Fruit fly (Drosophila melanogaster) whole organism, embryonic: ENCODE data around the gene dbe.
A peak's percentile ranks its signal among the peaks of the same experiment; 100 is the strongest.

ENCODE experiments used
- Abd-B ChIP-seq: fragments of 200-800 bp; sonication (Bioruptor generic); optimal IDR thresholded peaks from 2 replicates; lab custom pipeline; 2018; ENCODE audit warnings: missing biosample characterization, mild to moderate bottlenecking, missing genetic modification characterization, moderate library complexity
- Awh ChIP-seq: fragments of 200-800 bp; sonication (Bioruptor generic); IDR thresholded peaks from 2 replicates; pipeline ENCODE4, ENCODE4 v1.3.6; 2022; ENCODE audit warnings: missing biosample characterization, missing genetic modification characterization
- Bgb ChIP-seq: fragments of 200-800 bp; sonication (Bioruptor generic); IDR thresholded peaks from 2 replicates; pipeline ENCODE4 v1.3.6; 2022; ENCODE audit warnings: missing biosample characterization, missing genetic modification characterization; ENCODE audit not compliant: partially characterized antibody
- BtbVII ChIP-seq: fragments of 200-800 bp; sonication (Bioruptor generic); optimal IDR thresholded peaks from 3 replicates; lab custom pipeline; 2017; ENCODE audit warnings: missing biosample characterization, mild to moderate bottlenecking, missing genetic modification characterization
- CG10959 ChIP-seq: fragments of 200-800 bp; sonication (Bioruptor generic); IDR thresholded peaks from 2 replicates; pipeline ENCODE4 v1.3.6; 2022; ENCODE audit warnings: missing biosample characterization, missing genetic modification characterization
- CG12155 ChIP-seq: fragments of 200-800 bp; sonication (Bioruptor generic); optimal IDR thresholded peaks from 3 replicates; lab custom pipeline; 2016; ENCODE audit warnings: missing biosample characterization, missing genetic modification characterization
- CG12769 ChIP-seq: fragments of 200-800 bp; sonication (Bioruptor generic); optimal IDR thresholded peaks from 2 replicates; lab custom pipeline; 2019; ENCODE audit warnings: missing biosample characterization, mild to moderate bottlenecking, missing genetic modification characterization, moderate library complexity
- CG13894 ChIP-seq: fragments of 200-800 bp; sonication (Bioruptor generic); optimal IDR thresholded peaks from 3 replicates; lab custom pipeline; 2018; ENCODE audit warnings: missing biosample characterization, mild to moderate bottlenecking, missing genetic modification characterization, moderate library complexity
- CG14050 ChIP-seq: fragments of 200-800 bp; sonication (Bioruptor generic); IDR thresholded peaks from 3 replicates; pipeline ENCODE4 v1.3.6; 2022; ENCODE audit warnings: missing biosample characterization, missing genetic modification characterization
- CG17385 ChIP-seq: fragments of 200-800 bp; sonication (Bioruptor generic); optimal IDR thresholded peaks from 3 replicates; lab custom pipeline; 2018; ENCODE audit warnings: missing biosample characterization, mild to moderate bottlenecking, missing genetic modification characterization
- CG18599 ChIP-seq: fragments of 200-800 bp; sonication (Bioruptor generic); optimal IDR thresholded peaks from 3 replicates; lab custom pipeline; 2017; ENCODE audit warnings: missing biosample characterization, missing genetic modification characterization, mild to moderate bottlenecking, moderate library complexity, missing genetic modification reagents
- CG18764 ChIP-seq: fragments of 200-800 bp; sonication (Bioruptor generic); optimal IDR thresholded peaks from 3 replicates; lab custom pipeline; 2016; ENCODE audit warnings: missing biosample characterization, missing genetic modification characterization
- CG2712 ChIP-seq: fragments of 200-800 bp; optimal IDR thresholded peaks from 3 replicates; lab custom pipeline; 2019; ENCODE audit warnings: missing biosample characterization, mild to moderate bottlenecking, missing genetic modification characterization, moderate library complexity
- CG32532 ChIP-seq: fragments of 200-800 bp; sonication (Bioruptor generic); IDR thresholded peaks from 2 replicates; pipeline ENCODE4 v1.3.6; 2022; ENCODE audit warnings: missing biosample characterization, missing genetic modification characterization
- CG4360 ChIP-seq: fragments of 200-800 bp; sonication (Bioruptor generic); IDR thresholded peaks from 2 replicates; pipeline ENCODE4 v1.3.6; 2022; ENCODE audit warnings: missing biosample characterization, missing genetic modification characterization
- CG4730 ChIP-seq: fragments of 200-800 bp; sonication (Bioruptor generic); IDR thresholded peaks from 2 replicates; pipeline ENCODE4 v1.3.6; 2022; ENCODE audit warnings: missing biosample characterization, missing genetic modification characterization
- CG6791 ChIP-seq: fragments of 200-800 bp; sonication (Bioruptor generic); IDR thresholded peaks from 3 replicates; pipeline ENCODE4 v1.3.6; 2022; ENCODE audit warnings: missing biosample characterization, missing genetic modification characterization; ENCODE audit not compliant: partially characterized antibody
- CG8944 ChIP-seq: fragments of 200-800 bp; sonication (Bioruptor generic); optimal IDR thresholded peaks from 3 replicates; lab custom pipeline; 2016; ENCODE audit warnings: missing biosample characterization, missing genetic modification characterization
- CG9437 ChIP-seq: fragments of 200-800 bp; sonication (Bioruptor generic); optimal IDR thresholded peaks from 2 replicates; lab custom pipeline; 2018; ENCODE audit warnings: missing biosample characterization, mild to moderate bottlenecking, missing genetic modification characterization
- CkIIα-i1 ChIP-seq: fragments of 200-800 bp; sonication (Bioruptor generic); IDR thresholded peaks from 2 replicates; pipeline ENCODE4 v1.3.6; 2022; ENCODE audit warnings: missing biosample characterization, missing genetic modification characterization
- D ChIP-seq, 2 experiments: fragments of 200-800 bp in 1 of 2; fragments of >200 bp in 1 of 2; sonication (Bioruptor generic) in 1 of 2; optimal IDR thresholded peaks; 2 replicates in 1 of 2; 3 replicates in 1 of 2; lab custom pipeline; 2017; ENCODE audit warnings: mild to moderate bottlenecking in 1 of 2, missing biosample characterization in 1 of 2, missing genetic modification characterization in 1 of 2, missing genetic modification reagents in 1 of 2
- Dbx ChIP-seq: fragments of 200-800 bp; sonication (Bioruptor generic); IDR thresholded peaks from 3 replicates; pipeline ENCODE4 v1.3.6; 2022; ENCODE audit warnings: missing biosample characterization, missing genetic modification characterization
- Drgx ChIP-seq: fragments of 200-800 bp; sonication (Bioruptor generic); IDR thresholded peaks from 2 replicates; pipeline ENCODE4 v1.3.6; 2022; ENCODE audit warnings: missing biosample characterization, missing genetic modification characterization
- Hey ChIP-seq: fragments of 200-800 bp; sonication (Bioruptor generic); optimal IDR thresholded peaks from 3 replicates; lab custom pipeline; 2018; ENCODE audit warnings: missing biosample characterization, mild to moderate bottlenecking, missing genetic modification characterization
- Hr3 ChIP-seq: fragments of 200-800 bp; sonication (Bioruptor generic); optimal IDR thresholded peaks from 3 replicates; lab custom pipeline; 2016; ENCODE audit warnings: missing biosample characterization, missing genetic modification characterization
- Hr39 ChIP-seq: fragments of >200 bp; optimal IDR thresholded peaks from 2 replicates; lab custom pipeline; 2017
- Lpt ChIP-seq: fragments of >200 bp; optimal IDR thresholded peaks from 2 replicates; lab custom pipeline; 2018; ENCODE audit warnings: missing biosample characterization, missing genetic modification characterization
- Nf-YC ChIP-seq: fragments of 200-800 bp; optimal IDR thresholded peaks from 3 replicates; lab custom pipeline; 2019; ENCODE audit warnings: missing biosample characterization, mild to moderate bottlenecking, missing genetic modification characterization, moderate library complexity
- NfI ChIP-seq: fragments of 200-800 bp; sonication (Bioruptor generic); optimal IDR thresholded peaks from 3 replicates; lab custom pipeline; 2018; ENCODE audit warnings: missing biosample characterization, mild to moderate bottlenecking, missing genetic modification characterization, moderate library complexity
- Pdp1 ChIP-seq, 2 experiments: fragments of 200-800 bp; sonication (Bioruptor generic); optimal IDR thresholded peaks; 3 replicates each; lab custom pipeline; 2016; ENCODE audit warnings: missing biosample characterization in 2 of 2, missing genetic modification characterization in 2 of 2, mild to moderate bottlenecking in 1 of 2, moderate library complexity in 1 of 2
- Ptx1 ChIP-seq: fragments of 200-800 bp; sonication (Bioruptor generic); IDR thresholded peaks from 2 replicates; pipeline ENCODE4 v1.3.6; 2022; ENCODE audit warnings: missing biosample characterization, missing genetic modification characterization
- Side ChIP-seq: fragments of 200-800 bp; sonication (Bioruptor generic); optimal IDR thresholded peaks from 2 replicates; lab custom pipeline; 2016; ENCODE audit warnings: missing biosample characterization, missing genetic modification characterization
- Stat92E ChIP-seq, 3 experiments: fragments of >200 bp in 2 of 3; fragments of 200-800 bp in 1 of 3; sonication (Bioruptor generic) in 1 of 3; optimal IDR thresholded peaks; 2 replicates each; lab custom pipeline; 2017 to 2019; ENCODE audit warnings: missing biosample characterization in 3 of 3, missing genetic modification characterization in 3 of 3, mild to moderate bottlenecking in 1 of 3, moderate library complexity in 1 of 3
- ab ChIP-seq: fragments of 200-800 bp; sonication (Bioruptor generic); optimal IDR thresholded peaks from 2 replicates; lab custom pipeline; 2016; ENCODE audit warnings: missing biosample characterization, missing genetic modification characterization
- ap ChIP-seq: fragments of 200-800 bp; sonication (Bioruptor generic); IDR thresholded peaks from 2 replicates; pipeline ENCODE4 v1.3.6; 2022; ENCODE audit warnings: missing biosample characterization, missing genetic modification characterization
- cas ChIP-seq: fragments of 200-800 bp; sonication (Bioruptor generic); IDR thresholded peaks from 2 replicates; pipeline ENCODE4 v1.3.6; 2022; ENCODE audit warnings: missing biosample characterization, missing genetic modification characterization
- cg ChIP-seq: fragments of 200-800 bp; sonication (Bioruptor generic); optimal IDR thresholded peaks from 3 replicates; lab custom pipeline; 2019; ENCODE audit warnings: missing biosample characterization, mild to moderate bottlenecking, missing genetic modification characterization, moderate library complexity
- crp ChIP-seq, 2 experiments: fragments of 200-800 bp; sonication (Bioruptor generic); optimal IDR thresholded peaks; 2 replicates in 1 of 2; 3 replicates in 1 of 2; lab custom pipeline; 2017; ENCODE audit warnings: missing biosample characterization in 2 of 2, missing genetic modification characterization in 2 of 2, mild to moderate bottlenecking in 1 of 2, moderate library complexity in 1 of 2
- disco-r ChIP-seq: fragments of 200-800 bp; sonication (Bioruptor generic); optimal IDR thresholded peaks from 2 replicates; lab custom pipeline; 2016; ENCODE audit warnings: missing biosample characterization, missing genetic modification characterization
- ems ChIP-seq: fragments of 200-800 bp; sonication (Bioruptor generic); optimal IDR thresholded peaks from 3 replicates; lab custom pipeline; 2016; ENCODE audit warnings: missing biosample characterization, missing genetic modification characterization
- fru ChIP-seq: fragments of >200 bp; optimal IDR thresholded peaks from 2 replicates; lab custom pipeline; 2017
- grn ChIP-seq: fragments of 200-800 bp; sonication (Bioruptor generic); optimal IDR thresholded peaks from 3 replicates; lab custom pipeline; 2017; ENCODE audit warnings: missing biosample characterization, missing genetic modification characterization
- nerfin-1 ChIP-seq: fragments of 200-800 bp; sonication (Bioruptor generic); optimal IDR thresholded peaks from 3 replicates; lab custom pipeline; 2019; ENCODE audit warnings: missing biosample characterization, mild to moderate bottlenecking, missing genetic modification characterization, moderate library complexity
- otp ChIP-seq: fragments of 200-800 bp; sonication (Bioruptor generic); IDR thresholded peaks from 3 replicates; pipeline ENCODE4, ENCODE4 v1.3.6; 2022; ENCODE audit warnings: missing biosample characterization, missing genetic modification characterization
- sens ChIP-seq: fragments of 200-800 bp; sonication (Bioruptor generic); peaks from one replicate; lab custom pipeline; 2016; ENCODE audit warnings: missing biosample characterization, missing genetic modification characterization
- sens-2 ChIP-seq: fragments of 200-800 bp; sonication (Bioruptor generic); IDR thresholded peaks from 2 replicates; pipeline ENCODE4 v1.3.6; 2022; ENCODE audit warnings: missing biosample characterization, missing genetic modification characterization
- tna ChIP-seq: fragments of 200-800 bp; sonication (Bioruptor generic); IDR thresholded peaks from 2 replicates; pipeline ENCODE4 v1.3.6; 2022; ENCODE audit warnings: missing biosample characterization, missing genetic modification characterization; ENCODE audit not compliant: partially characterized antibody
- vfl ChIP-seq: fragments of 200-800 bp; sonication (Bioruptor generic); optimal IDR thresholded peaks from 2 replicates; lab custom pipeline; 2016; ENCODE audit warnings: missing biosample characterization, missing genetic modification characterization
- zen2 ChIP-seq: fragments of 200-800 bp; sonication (Bioruptor generic); IDR thresholded peaks from 3 replicates; pipeline ENCODE4 v1.3.6; 2022; ENCODE audit warnings: missing biosample characterization, missing genetic modification characterization; ENCODE audit not compliant: partially characterized antibody
- zf30C ChIP-seq: fragments of 200-800 bp; sonication (Bioruptor generic); optimal IDR thresholded peaks from 3 replicates; lab custom pipeline; 2018; ENCODE audit warnings: missing biosample characterization, mild to moderate bottlenecking, missing genetic modification characterization
- zfh2 ChIP-seq: fragments of 200-800 bp; sonication (Bioruptor generic); optimal IDR thresholded peaks from 2 replicates; lab custom pipeline; 2016; ENCODE audit warnings: missing biosample characterization, missing genetic modification characterization

dbe gene

DNA sequence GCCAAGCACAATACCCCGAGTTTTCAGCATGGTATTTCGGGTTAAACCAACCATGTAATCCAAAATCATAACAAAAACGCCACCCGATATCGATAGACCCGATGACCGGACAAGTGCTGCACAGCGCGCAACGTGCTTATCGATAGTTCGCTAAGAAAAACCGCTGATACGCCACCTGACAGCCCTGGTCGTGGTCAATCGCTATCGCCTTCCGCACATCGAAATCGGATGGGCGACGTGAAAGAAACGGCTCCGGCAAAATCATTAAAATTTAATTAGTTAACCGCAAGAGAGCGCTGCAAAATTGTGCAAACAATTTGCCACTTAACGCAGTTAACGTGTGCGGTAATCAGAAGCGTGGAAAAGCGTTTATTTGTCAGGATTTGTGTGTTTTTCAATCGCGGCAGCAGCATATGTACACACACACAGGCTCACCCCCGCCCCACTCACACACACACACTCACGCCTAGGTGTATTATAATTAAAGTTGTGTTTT is 43.8 kb downstream of the dbe start, which contains the start of the genes CG3862 and dock (continued):
- TF ChIP-seq crp (GFP tag; optimal IDR thresholded peaks at IDR 0.05; lab: Kevin White, UChicago) (peak in 1 of 2 experiments; percentile 60), zfh2 (GFP tag; lab: Kevin White, UChicago) (peak; percentile 77), Awh (GFP tag; lab: Robert Waterston, UW) (no peak), NfI (GFP tag; lab: Kevin White, UChicago) (peak; percentile 50), vfl (peak; percentile 52), Pdp1 (GFP tag; optimal IDR thresholded peaks at IDR 0.05; lab: Kevin White, UChicago) (peak; percentile 52 to 86), CG17385 (peak; percentile 21), tna (peak; percentile 99), sens (GFP tag; lab: Kevin White, UChicago) (peak; percentile 91), ab (GFP tag; lab: Kevin White, UChicago) (no peak), cas (GFP tag; lab: Robert Waterston, UW) (peak; percentile 62; the same call in 1 of the 2 replicates), otp (GFP tag; lab: Robert Waterston, UW) (no peak), disco-r (GFP tag; lab: Kevin White, UChicago) (no peak), Bgb (GFP tag; lab: Robert Waterston, UW) (peak; percentile 99), CG4360 (GFP tag; lab: Robert Waterston, UW) (no peak; the same call in 1 of the 2 replicates), CG18764 (GFP tag; lab: Kevin White, UChicago) (peak; percentile 33), Hr39 (lab: Kevin White, UChicago) (no peak), sens-2 (GFP tag; lab: Robert Waterston, UW) (no peak), CG13894 (tag; lab: Kevin White, UChicago) (peak; percentile 37), fru (lab: Kevin White, UChicago) (no peak), Ptx1 (peak; percentile 30; the same call in 1 of the 2 replicates), Hey (no peak), CG12155 (peak; percentile 47), zen2 (GFP tag; lab: Robert Waterston, UW) (peak; percentile 97), CG8944 (peak; percentile 22), Side (GFP tag; lab: Kevin White, UChicago) (peak; percentile 35), zf30C (GFP tag; lab: Kevin White, UChicago) (no peak), Abd-B (GFP tag; lab: Kevin White, UChicago) (peak; percentile 39), ap (GFP tag; lab: Robert Waterston, UW) (no peak), ems (peak; percentile 62), CG4730 (GFP tag; lab: Robert Waterston, UW) (no peak), Hr3 (GFP tag; lab: Kevin White, UChicago) (peak; percentile 11), CG18599 (GFP tag; lab: Kevin White, UChicago) (peak; percentile 45), Drgx (GFP tag; lab: Robert Waterston, UW) (no peak), CG10959 (GFP tag; lab: Robert Waterston, UW) (no peak), CG6791 (peak; percentile 99), cg (GFP tag; lab: Kevin White, UChicago) (peak; percentile 95), Lpt (GFP tag; lab: Kevin White, UChicago) (no peak), Dbx (peak; percentile 69), CG2712 (peak; percentile 45), Nf-YC (tag; lab: Kevin White, UChicago) (peak; percentile 57), CG14050 (no peak), CkIIα-i1 (GFP tag; lab: Robert Waterston, UW) (no peak), grn (peak; percentile 67), BtbVII (GFP tag; lab: Kevin White, UChicago) (peak; percentile 67), nerfin-1 (tag; lab: Kevin White, UChicago) (peak; percentile 6), D (optimal IDR thresholded peaks at IDR 0.05; lab: Kevin White, UChicago) (peak; percentile 62), D (GFP tag; optimal IDR thresholded peaks at IDR 0.05; lab: Kevin White, UChicago) (no peak), CG12769 (tag; lab: Kevin White, UChicago) (no peak), CG32532 (peak; percentile 58), CG9437 (GFP tag; lab: Kevin White, UChicago) (peak; percentile 12), Stat92E (GFP tag; optimal IDR thresholded peaks at IDR 0.05; lab: Kevin White, UChicago) (peak in 1 of 3 experiments; percentile 68)
